Worm (Caenorhabditis elegans) whole organism, L1 larva: ENCODE results near the gene hum-2.

Experiments used
- blmp-1 ChIP-seq: fragments of 150-350 bp; optimal IDR thresholded peaks from 2 replicates; lab custom pipeline; 2014; ENCODE audit warnings: missing biosample characterization, missing genetic modification characterization
- ceh-82 ChIP-seq, 3 experiments: fragments of 150-350 bp in 1 of 3; sonication (generic microtip) in 2 of 3; optimal IDR thresholded peaks; 2 replicates each; lab custom pipeline; 2014 to 2017; ENCODE audit warnings: missing biosample characterization in 3 of 3, missing genetic modification characterization in 3 of 3
- fkh-10 ChIP-seq: sonication (generic microtip); optimal IDR thresholded peaks from 2 replicates; lab custom pipeline; 2017; ENCODE audit warnings: missing biosample characterization, missing genetic modification reagents, missing genetic modification characterization
- nhr-47 ChIP-seq: sonication (generic microtip); optimal IDR thresholded peaks from 2 replicates; lab custom pipeline; 2016; ENCODE audit warnings: mild to moderate bottlenecking, missing genetic modification characterization, moderate library complexity, missing compliant biosample characterization
- nhr-77 ChIP-seq: fragments of 150-350 bp; optimal IDR thresholded peaks from 2 replicates; lab custom pipeline; 2014; ENCODE audit warnings: missing biosample characterization, missing genetic modification characterization
- skn-1 ChIP-seq: fragments of 150-350 bp; optimal IDR thresholded peaks from 2 replicates; lab custom pipeline; 2014; ENCODE audit warnings: missing biosample characterization, missing genetic modification characterization
- vab-15 ChIP-seq: sonication (generic microtip); optimal IDR thresholded peaks from 2 replicates; lab custom pipeline; 2017; ENCODE audit warnings: missing genotype, mild to moderate bottlenecking, missing genetic modification characterization, missing compliant biosample characterization
- ztf-11 ChIP-seq, 2 experiments: sonication (generic microtip); optimal IDR thresholded peaks; 2 replicates each; lab custom pipeline; 2016 to 2017; ENCODE audit warnings: missing genetic modification characterization in 2 of 2, missing biosample characterization in 1 of 2, missing compliant biosample characterization in 1 of 2

- TF ChIP-seq fkh-10 (GFP tag; lab: Kevin White, UChicago) (no peak), nhr-47 (tag; lab: Kevin White, UChicago) (no peak), nhr-77 (tag; lab: Kevin White, UChicago) (no peak), vab-15 (tag; lab: Kevin White, UChicago) (no peak), ceh-82 (tag; optimal IDR thresholded peaks at IDR 0.05; lab: Kevin White, UChicago) (no peak), blmp-1 (tag; lab: Kevin White, UChicago) (no peak), skn-1 (no peak), ztf-11 (tag; optimal IDR thresholded peaks at IDR 0.05; lab: Kevin White, UChicago) (no peak)
Observed at ce11 chrV:9386143-9386542, at the start of gene hum-2.
